Worm (Caenorhabditis elegans) whole organism, early embryonic: Measurements from ENCODE around the gene B0281.6.

Source experiments
- B0310.2 ChIP-seq: sonication (generic microtip); optimal IDR thresholded peaks from 2 replicates; lab custom pipeline; 2016; ENCODE audit warnings: mild to moderate bottlenecking, missing genetic modification characterization, missing compliant biosample characterization
- F13C5.2 ChIP-seq: sonication (generic microtip); optimal IDR thresholded peaks from 2 replicates; lab custom pipeline; 2017; ENCODE audit warnings: mild to moderate bottlenecking, missing genetic modification characterization, inconsistent platforms, missing compliant biosample characterization
- aly-1 ChIP-seq: sonication (generic microtip); optimal IDR thresholded peaks from 2 replicates; lab custom pipeline; 2016; ENCODE audit warnings: missing genetic modification characterization, missing compliant biosample characterization
- ama-1 ChIP-seq: fragments of 150-350 bp; optimal IDR thresholded peaks from 2 replicates; lab custom pipeline; 2014
- ceh-13 ChIP-seq: fragments of 200-800 bp; sonication (Bioruptor generic); optimal IDR thresholded peaks from 2 replicates; lab custom pipeline; 2018; ENCODE audit warnings: mild to moderate bottlenecking, missing genetic modification characterization, missing compliant biosample characterization
- ceh-36 ChIP-seq: sonication (generic microtip); optimal IDR thresholded peaks from 2 replicates; lab custom pipeline; 2016; ENCODE audit warnings: missing genetic modification characterization, inconsistent platforms, missing compliant biosample characterization
- ets-7 ChIP-seq: sonication (generic microtip); optimal IDR thresholded peaks from 2 replicates; lab custom pipeline; 2016; ENCODE audit warnings: missing genotype, missing genetic modification characterization, missing compliant biosample characterization
- flt-1 ChIP-seq: fragments of 200-800 bp; sonication (Bioruptor generic); IDR thresholded peaks from 2 replicates; pipeline ENCODE4 v1.3.6; 2022; ENCODE audit warnings: missing genetic modification characterization, missing compliant biosample characterization
- hmbx-1 ChIP-seq: sonication (generic microtip); optimal IDR thresholded peaks from 2 replicates; lab custom pipeline; 2016; ENCODE audit warnings: mild to moderate bottlenecking, missing genetic modification characterization, missing compliant biosample characterization
- hmg-4 ChIP-seq: fragments of 200-800 bp; sonication (Bioruptor generic); optimal IDR thresholded peaks from 2 replicates; lab custom pipeline; 2018; ENCODE audit warnings: mild to moderate bottlenecking, missing genetic modification characterization, missing compliant biosample characterization
- hnd-1 ChIP-seq: sonication (generic microtip); optimal IDR thresholded peaks from 2 replicates; lab custom pipeline; 2016; ENCODE audit warnings: missing genetic modification characterization, missing compliant biosample characterization
- pes-1 ChIP-seq: fragments of 200-800 bp; sonication (Bioruptor generic); IDR thresholded peaks from 2 replicates; pipeline ENCODE4 v1.3.6; 2022; ENCODE audit warnings: missing genetic modification reagents, missing genetic modification characterization, missing compliant biosample characterization
- scrt-1 ChIP-seq: fragments of 200-800 bp; sonication (Bioruptor generic); IDR thresholded peaks from 2 replicates; pipeline ENCODE4 v1.3.6; 2022; ENCODE audit warnings: missing genetic modification characterization, missing compliant biosample characterization
- sea-1 ChIP-seq: fragments of 200-800 bp; sonication (Bioruptor generic); conservative IDR thresholded peaks from 2 replicates; pipeline ENCODE4 v1.3.6; 2022; ENCODE audit warnings: missing genetic modification characterization, missing compliant biosample characterization
- tbx-11 ChIP-seq: fragments of 200-800 bp; sonication (Bioruptor generic); IDR thresholded peaks from 2 replicates; pipeline ENCODE4 v1.3.6; 2022; ENCODE audit warnings: missing genetic modification characterization, missing compliant biosample characterization
- tbx-37 ChIP-seq: fragments of 200-800 bp; sonication (Bioruptor generic); conservative IDR thresholded peaks from 2 replicates; pipeline ENCODE4 v1.3.6; 2022; ENCODE audit warnings: missing genetic modification reagents, missing genetic modification characterization, missing compliant biosample characterization
- tra-4 ChIP-seq: sonication (generic microtip); optimal IDR thresholded peaks from 2 replicates; lab custom pipeline; 2017; ENCODE audit warnings: missing genetic modification characterization, missing compliant biosample characterization

Gene B0281.6

DNA sequence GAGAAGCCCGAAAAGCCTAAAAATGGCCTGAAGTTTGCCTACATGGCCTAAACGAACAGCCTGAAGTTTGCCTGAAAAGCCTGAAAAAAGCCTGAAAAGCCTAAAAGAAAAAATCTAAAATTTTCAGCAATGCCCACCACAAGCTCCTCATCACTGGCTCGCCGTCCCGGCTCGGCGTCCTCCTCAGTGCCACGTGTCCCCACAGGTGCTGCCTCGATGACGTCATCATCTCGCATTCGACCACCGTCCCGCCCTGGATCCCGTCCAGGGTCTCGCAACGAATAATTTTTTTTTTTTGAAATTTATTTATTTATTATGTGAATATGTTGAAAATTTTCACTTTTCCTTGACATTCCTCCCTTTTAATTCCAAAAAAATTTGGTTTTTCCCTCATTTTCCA lies 48.6 kb downstream of the B0281.6 start:
- TF ChIP-seq hmg-4 (GFP tag; lab: Kevin White, UChicago): no peak
- TF ChIP-seq pes-1 (GFP tag; lab: Robert Waterston, UW): no peak
- TF ChIP-seq ets-7 (tag; lab: Kevin White, UChicago): no peak
- no peak for TF ChIP-seq sea-1 (GFP tag; lab: Robert Waterston, UW)
- no peak for TF ChIP-seq B0310.2 (tag; lab: Kevin White, UChicago)
- TF ChIP-seq ceh-36 (tag; lab: Kevin White, UChicago): no peak
- TF ChIP-seq ama-1 (lab: Kevin White, UChicago): no peak
- TF ChIP-seq F13C5.2 (tag; lab: Kevin White, UChicago): no peak
- TF ChIP-seq tbx-11 (GFP tag; lab: Robert Waterston, UW): no peak
- TF ChIP-seq hmbx-1: no peak
- no peak for TF ChIP-seq aly-1 (tag; lab: Kevin White, UChicago)
- TF ChIP-seq scrt-1 (GFP tag; lab: Robert Waterston, UW): no peak
- no peak for TF ChIP-seq tra-4
- TF ChIP-seq flt-1 (GFP tag; lab: Robert Waterston, UW): no peak
- no peak for TF ChIP-seq ceh-13
- no peak for TF ChIP-seq tbx-37
- no peak for TF ChIP-seq hnd-1 (tag; lab: Kevin White, UChicago)

DNA sequence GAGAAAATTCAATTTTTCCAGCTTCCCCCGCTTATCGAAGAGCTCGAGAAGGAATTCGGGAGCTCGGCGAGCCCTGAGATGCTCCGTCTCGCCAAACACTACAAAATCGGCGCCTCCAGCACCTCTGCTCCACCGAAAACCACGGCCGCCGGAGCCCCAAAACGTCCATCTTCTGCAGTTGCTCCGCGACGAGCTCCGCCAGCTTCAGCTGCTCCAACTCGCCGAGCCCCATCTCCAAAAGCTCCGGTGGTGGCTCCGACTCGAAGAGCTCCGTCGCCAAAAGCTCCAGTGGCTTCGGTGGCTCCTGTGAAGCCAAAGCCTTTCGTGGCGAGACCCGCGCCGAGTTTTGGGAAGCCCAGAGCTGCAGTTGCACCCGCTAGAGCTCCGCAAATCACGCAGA lies 50.6 kb downstream of the B0281.6 start:
- no peak for TF ChIP-seq pes-1 (GFP tag; lab: Robert Waterston, UW)
- TF ChIP-seq ceh-13: no peak
- no peak for TF ChIP-seq ets-7 (tag; lab: Kevin White, UChicago)
- no peak for TF ChIP-seq hmg-4 (GFP tag; lab: Kevin White, UChicago)
- no peak for TF ChIP-seq tbx-11 (GFP tag; lab: Robert Waterston, UW)
- TF ChIP-seq hmbx-1: no peak
- no peak for TF ChIP-seq ceh-36 (tag; lab: Kevin White, UChicago)
- TF ChIP-seq flt-1 (GFP tag; lab: Robert Waterston, UW): no peak
